Worm (Caenorhabditis elegans) whole organism, L3 larva: ENCODE results near the gene faah-5.

Experiments used
- R02D3.7 ChIP-seq: fragments of 150-350 bp; optimal IDR thresholded peaks from 2 replicates; lab custom pipeline; 2014; ENCODE audit warnings: missing biosample characterization, missing genetic modification characterization
- ZK546.5 ChIP-seq: sonication (generic microtip); optimal IDR thresholded peaks from 2 replicates; lab custom pipeline; 2017; ENCODE audit warnings: missing biosample characterization, missing genetic modification characterization
- aly-2 ChIP-seq: fragments of 150-350 bp; optimal IDR thresholded peaks from 2 replicates; lab custom pipeline; 2014; ENCODE audit warnings: missing biosample characterization, missing genetic modification characterization
- ama-1 ChIP-seq: fragments of 150-350 bp; optimal IDR thresholded peaks from 2 replicates; lab custom pipeline; 2018
- ceh-16 ChIP-seq: sonication (generic microtip); optimal IDR thresholded peaks from 2 replicates; lab custom pipeline; 2017; ENCODE audit warnings: missing biosample characterization, missing genetic modification characterization
- ceh-9 ChIP-seq: sonication (generic microtip); optimal IDR thresholded peaks from 2 replicates; lab custom pipeline; 2018; ENCODE audit warnings: missing biosample characterization, missing genetic modification characterization
- daf-12 ChIP-seq: fragments of 150-350 bp; optimal IDR thresholded peaks from 2 replicates; lab custom pipeline; 2014; ENCODE audit warnings: missing biosample characterization, missing genetic modification reagents, missing genetic modification characterization
- egl-27 ChIP-seq: sonication (generic microtip); optimal IDR thresholded peaks from 4 replicates; lab custom pipeline; 2017; ENCODE audit warnings: missing biosample characterization, missing genetic modification reagents, missing genetic modification characterization
- egl-5 ChIP-seq: fragments of 150-350 bp; optimal IDR thresholded peaks from 2 replicates; lab custom pipeline; 2017; ENCODE audit warnings: missing biosample characterization, missing genetic modification reagents, missing genetic modification characterization, inconsistent platforms
- elt-3 ChIP-seq, 3 experiments: fragments of 150-350 bp in 1 of 3; sonication (generic microtip) in 2 of 3; optimal IDR thresholded peaks; 2 replicates in 2 of 3; 4 replicates in 1 of 3; lab custom pipeline; 2014 to 2017; ENCODE audit warnings: missing biosample characterization in 3 of 3, missing genetic modification characterization in 3 of 3
- eor-1 ChIP-seq, 2 experiments: fragments of 150-350 bp; optimal IDR thresholded peaks; 2 replicates each; lab custom pipeline; 2014 to 2018; ENCODE audit warnings: missing biosample characterization in 2 of 2, missing genetic modification characterization in 2 of 2
- fkh-2 ChIP-seq: fragments of 150-350 bp; optimal IDR thresholded peaks from 2 replicates; lab custom pipeline; 2014; ENCODE audit warnings: missing biosample characterization, missing genetic modification reagents, missing genetic modification characterization
- fos-1 ChIP-seq: fragments of 150-350 bp; optimal IDR thresholded peaks from 2 replicates; lab custom pipeline; 2014; ENCODE audit warnings: missing biosample characterization, missing genetic modification characterization
- hmg-11 ChIP-seq: sonication (generic microtip); optimal IDR thresholded peaks from 2 replicates; lab custom pipeline; 2016; ENCODE audit warnings: missing genetic modification characterization, missing compliant biosample characterization
- jun-1 ChIP-seq: fragments of 150-350 bp; optimal IDR thresholded peaks from 2 replicates; lab custom pipeline; 2014; ENCODE audit warnings: missing biosample characterization, missing genetic modification reagents, missing genetic modification characterization
- lin-15B ChIP-seq: fragments of 150-350 bp; optimal IDR thresholded peaks from 2 replicates; lab custom pipeline; 2014; ENCODE audit warnings: missing biosample characterization, missing genetic modification characterization
- lsy-12 ChIP-seq: sonication (generic microtip); optimal IDR thresholded peaks from 2 replicates; lab custom pipeline; 2016; ENCODE audit warnings: mild to moderate bottlenecking, missing genetic modification characterization, missing compliant biosample characterization
- nfya-1 ChIP-seq: sonication (generic microtip); optimal IDR thresholded peaks from 2 replicates; lab custom pipeline; 2017; ENCODE audit warnings: missing genetic modification characterization, mild to moderate bottlenecking, missing compliant biosample characterization, antibody characterized with exemption, moderate library complexity; ENCODE audit not compliant: insufficient read depth
- nhr-11 ChIP-seq: fragments of 150-350 bp; optimal IDR thresholded peaks from 2 replicates; lab custom pipeline; 2014; ENCODE audit warnings: missing biosample characterization, missing genetic modification characterization
- nhr-12 ChIP-seq: fragments of 150-350 bp; optimal IDR thresholded peaks from 2 replicates; lab custom pipeline; 2014; ENCODE audit warnings: missing biosample characterization, missing genetic modification characterization
- nhr-23 ChIP-seq: fragments of 150-350 bp; optimal IDR thresholded peaks from 2 replicates; lab custom pipeline; 2014; ENCODE audit warnings: missing biosample characterization, missing genetic modification reagents, missing genetic modification characterization
- nhr-237 ChIP-seq: fragments of 150-350 bp; optimal IDR thresholded peaks from 2 replicates; lab custom pipeline; 2014; ENCODE audit warnings: missing biosample characterization, missing genetic modification characterization
- nhr-25 ChIP-seq: sonication (generic microtip); optimal IDR thresholded peaks from 2 replicates; lab custom pipeline; 2017; ENCODE audit warnings: missing biosample characterization, missing genetic modification characterization
- nhr-28 ChIP-seq: fragments of 150-350 bp; optimal IDR thresholded peaks from 2 replicates; lab custom pipeline; 2014; ENCODE audit warnings: missing biosample characterization, missing genetic modification characterization
- nhr-67 ChIP-seq: fragments of 150-350 bp; optimal IDR thresholded peaks from 2 replicates; lab custom pipeline; 2014; ENCODE audit warnings: missing biosample characterization, missing genetic modification characterization
- nhr-76 ChIP-seq: fragments of 150-350 bp; sonication (generic microtip); optimal IDR thresholded peaks from 5 replicates; lab custom pipeline; 2014; ENCODE audit warnings: missing biosample characterization, missing genetic modification characterization
- nhr-77 ChIP-seq: fragments of 150-350 bp; optimal IDR thresholded peaks from 2 replicates; lab custom pipeline; 2014; ENCODE audit warnings: missing biosample characterization, missing genetic modification characterization
- pha-4 ChIP-seq: fragments of 150-350 bp; optimal IDR thresholded peaks from 2 replicates; lab custom pipeline; 2014; ENCODE audit warnings: missing biosample characterization, missing genetic modification reagents, missing genetic modification characterization
- pqm-1 ChIP-seq: fragments of 150-350 bp; optimal IDR thresholded peaks from 2 replicates; lab custom pipeline; 2017; ENCODE audit warnings: missing biosample characterization, missing genetic modification characterization, inconsistent platforms
- sea-2 ChIP-seq: fragments of 150-350 bp; sonication (generic microtip); optimal IDR thresholded peaks from 4 replicates; lab custom pipeline; 2014; ENCODE audit warnings: missing biosample characterization, missing genetic modification reagents, missing genetic modification characterization
- unc-39 ChIP-seq: sonication (generic microtip); optimal IDR thresholded peaks from 4 replicates; lab custom pipeline; 2017; ENCODE audit warnings: missing biosample characterization, missing genetic modification characterization
- unc-62 ChIP-seq: fragments of 150-350 bp; sonication (generic microtip); optimal IDR thresholded peaks from 4 replicates; lab custom pipeline; 2014; ENCODE audit warnings: missing biosample characterization, missing genetic modification reagents, missing genetic modification characterization
- ztf-4 ChIP-seq: fragments of 150-350 bp; optimal IDR thresholded peaks from 2 replicates; lab custom pipeline; 2014; ENCODE audit warnings: missing biosample characterization, missing genetic modification characterization

faah-5 gene

DNA sequence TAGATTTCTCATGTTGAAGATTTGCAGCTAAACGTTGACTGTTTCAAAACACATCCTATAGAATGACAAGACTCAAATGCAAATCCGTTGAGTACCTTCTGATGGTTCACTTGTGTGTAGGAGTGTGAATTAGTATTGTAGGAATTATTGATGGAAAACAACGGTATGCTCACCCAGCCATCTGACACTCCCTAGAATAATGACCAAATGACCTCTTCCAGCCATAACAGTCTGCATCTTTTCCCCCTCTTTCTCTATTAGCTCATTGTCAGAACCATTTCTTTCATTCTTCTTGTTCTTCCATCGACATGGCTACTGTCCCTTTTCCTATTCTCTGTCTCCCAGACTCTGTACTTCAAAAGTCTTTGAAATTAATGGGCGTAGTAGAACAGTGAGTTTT, 17.4 kb upstream of the faah-5 start, which contains the start of gene fbxb-24:
fbxb-24 (plus strand) TSS at position 301 of the 400 bp plus-strand sequence.
- TF ChIP-seq nhr-77 (tag; lab: Kevin White, UChicago) = no peak
- TF ChIP-seq hmg-11 = no peak
- TF ChIP-seq pha-4 = no peak
- no peak for TF ChIP-seq unc-39 (tag; lab: Kevin White, UChicago)
- TF ChIP-seq nhr-237 = no peak
- TF ChIP-seq nhr-23 (tag; lab: Kevin White, UChicago) = no peak
- TF ChIP-seq lsy-12 = no peak
- TF ChIP-seq egl-27 (tag; lab: Kevin White, UChicago) = no peak

DNA sequence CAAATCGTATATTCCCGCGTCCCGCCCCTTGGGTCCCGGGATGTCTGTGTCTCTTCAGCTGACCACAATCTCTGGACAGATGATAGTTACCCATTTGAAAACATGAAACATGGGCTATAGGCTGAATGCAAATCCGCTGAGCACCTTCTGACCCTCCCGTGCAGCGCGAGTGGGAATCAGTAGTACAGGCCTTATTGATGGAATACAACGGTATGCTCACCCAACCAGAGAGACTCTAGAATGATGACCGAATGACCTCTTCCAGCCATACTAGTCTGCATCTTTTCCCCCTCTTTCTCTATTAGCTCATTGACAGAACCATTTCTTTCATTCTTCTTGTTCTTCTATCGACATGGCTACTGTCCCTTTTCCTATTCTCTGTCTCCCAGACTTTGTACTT, 15.9 kb upstream of the faah-5 start, which contains the start of gene sdz-33:
sdz-33 (plus strand) TSS at position 301 of the 400 bp plus-strand sequence.
- TF ChIP-seq ztf-4 (no peak), nhr-77 (tag; lab: Kevin White, UChicago) (no peak), fos-1 (no peak), aly-2 (tag; lab: Kevin White, UChicago) (no peak), egl-5 (tag; lab: Kevin White, UChicago) (no peak), elt-3 (tag; optimal IDR thresholded peaks at IDR 0.05; lab: Kevin White, UChicago) (no peak), daf-12 (tag; lab: Kevin White, UChicago) (no peak), nfya-1 (tag; lab: Kevin White, UChicago) (no peak), R02D3.7 (tag; lab: Kevin White, UChicago) (no peak), ceh-16 (tag; lab: Kevin White, UChicago) (no peak), eor-1 (tag; optimal IDR thresholded peaks at IDR 0.05; lab: Kevin White, UChicago) (no peak), nhr-28 (tag; lab: Kevin White, UChicago) (no peak), nhr-67 (tag; lab: Kevin White, UChicago) (no peak)

DNA sequence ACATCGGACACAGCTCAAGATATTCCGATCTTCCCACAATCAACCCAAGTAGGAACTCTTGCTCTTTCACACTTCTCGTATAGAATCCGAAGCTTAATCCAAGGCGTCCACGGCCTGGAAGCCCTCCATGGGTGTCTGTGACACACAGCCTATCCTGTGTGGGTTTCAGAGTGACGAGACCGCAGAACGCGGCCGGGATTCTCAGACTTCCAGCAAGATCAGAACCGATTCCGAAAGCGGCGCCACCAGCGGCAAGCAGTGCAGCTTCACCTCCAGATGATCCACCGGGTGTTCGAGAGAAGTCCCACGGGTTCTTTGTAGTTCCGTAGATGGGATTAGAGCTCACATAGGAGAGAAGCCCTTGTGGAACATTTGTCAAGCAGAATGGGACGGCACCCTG, 11.5 kb upstream of the faah-5 start:
- TF ChIP-seq daf-12 (tag; lab: Kevin White, UChicago) (no peak), nhr-25 (tag; lab: Kevin White, UChicago) (no peak), nhr-77 (tag; lab: Kevin White, UChicago) (no peak), unc-62 (GFP tag; lab: Kevin White, UChicago) (no peak), jun-1 (tag; lab: Kevin White, UChicago) (no peak), eor-1 (tag; optimal IDR thresholded peaks at IDR 0.05; lab: Kevin White, UChicago) (no peak), ZK546.5 (tag; lab: Kevin White, UChicago) (no peak), lin-15B (tag; lab: Kevin White, UChicago) (no peak), nhr-28 (tag; lab: Kevin White, UChicago) (no peak), R02D3.7 (tag; lab: Kevin White, UChicago) (no peak), nhr-67 (tag; lab: Kevin White, UChicago) (no peak), sea-2 (GFP tag; lab: Kevin White, UChicago) (no peak), unc-39 (tag; lab: Kevin White, UChicago) (no peak), fkh-2 (tag; lab: Kevin White, UChicago) (no peak), nhr-12 (tag; lab: Kevin White, UChicago) (no peak), nhr-11 (tag; lab: Kevin White, UChicago) (no peak), nhr-76 (tag; lab: Kevin White, UChicago) (no peak), elt-3 (tag; optimal IDR thresholded peaks at IDR 0.05; lab: Kevin White, UChicago) (no peak), nfya-1 (tag; lab: Kevin White, UChicago) (no peak), nhr-23 (tag; lab: Kevin White, UChicago) (no peak)

DNA sequence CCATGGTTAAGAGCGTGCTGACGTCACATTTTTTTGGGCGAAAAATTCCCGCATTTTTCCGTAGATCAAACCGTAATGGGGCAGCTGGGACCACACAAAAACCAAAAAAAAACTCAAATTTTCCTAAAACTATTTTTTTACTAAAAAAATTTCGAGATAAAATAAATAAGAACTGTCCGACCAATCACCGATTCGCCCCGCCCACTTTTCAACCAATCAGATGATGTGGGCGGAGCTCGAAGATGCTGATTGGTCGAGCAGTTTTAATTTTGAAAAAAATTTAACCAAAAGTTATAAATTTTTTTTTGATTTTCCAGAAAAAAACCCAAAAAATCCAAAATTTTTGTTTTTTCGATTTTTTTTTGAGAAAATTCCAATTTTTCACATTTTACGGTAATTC, 8.8 kb upstream of the faah-5 start:
- TF ChIP-seq nfya-1 (tag; lab: Kevin White, UChicago) = peak; percentile 83
- TF ChIP-seq ama-1 = no peak
- no peak for TF ChIP-seq pqm-1 (tag; lab: Kevin White, UChicago)

DNA sequence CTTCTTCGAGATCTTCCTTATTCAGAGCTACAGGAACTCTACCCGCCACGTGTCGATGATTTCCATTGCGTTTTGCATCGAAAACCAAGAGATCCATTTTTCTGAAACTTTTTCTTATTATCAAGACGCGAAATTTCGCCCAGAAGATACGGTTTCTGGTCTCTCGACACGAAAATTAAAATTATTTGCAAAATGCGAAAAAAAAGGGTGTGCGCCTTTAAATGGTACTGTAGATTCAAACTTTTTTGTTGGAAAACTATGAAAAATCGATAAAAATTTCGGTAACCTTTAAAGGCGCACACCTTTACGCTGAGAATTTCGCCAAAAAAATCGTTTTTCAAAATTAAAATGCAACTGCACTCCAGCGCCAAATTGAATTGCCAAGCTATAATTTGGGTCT, 6.9 kb upstream of the faah-5 start, which contains the start of gene tsen-2:
tsen-2 (minus strand) TSS at position 101 of the 400 bp plus-strand sequence.
- TF ChIP-seq ceh-9 = no peak
- TF ChIP-seq egl-5 (tag; lab: Kevin White, UChicago) = no peak
